Worm (Caenorhabditis elegans): ENCODE results near the gene R04B5.11.

The R04B5.11 gene

DNA sequence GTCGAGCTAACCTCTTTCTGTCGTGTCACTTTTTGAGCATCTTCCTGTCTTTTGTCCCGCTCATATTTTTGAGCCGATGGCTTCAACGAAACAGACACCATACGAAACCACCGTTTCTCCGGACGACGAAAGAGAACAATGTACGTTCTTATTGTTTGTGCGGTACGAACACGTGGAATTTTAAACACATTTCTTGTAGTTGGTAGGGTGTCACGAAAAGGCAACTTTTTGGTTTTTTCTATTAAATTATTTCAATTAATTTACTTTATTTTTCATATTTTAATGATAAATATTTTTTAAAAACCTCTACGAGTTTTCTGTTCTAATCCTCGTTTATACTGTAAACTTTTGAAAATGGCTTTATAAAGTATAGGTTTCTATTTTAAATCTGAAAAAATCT is at the start of gene R04B5.11:
TSS of gene R04B5.11 (minus strand) at position 101 of the 400 bp plus-strand sequence.
- TF ChIP-seq W03F9.2 (tag; optimal IDR thresholded peaks at IDR 0.05) (no peak), him-1 (tag; optimal IDR thresholded peaks at IDR 0.05) (no peak), dao-5 (tag; optimal IDR thresholded peaks at IDR 0.05) (no peak)

DNA sequence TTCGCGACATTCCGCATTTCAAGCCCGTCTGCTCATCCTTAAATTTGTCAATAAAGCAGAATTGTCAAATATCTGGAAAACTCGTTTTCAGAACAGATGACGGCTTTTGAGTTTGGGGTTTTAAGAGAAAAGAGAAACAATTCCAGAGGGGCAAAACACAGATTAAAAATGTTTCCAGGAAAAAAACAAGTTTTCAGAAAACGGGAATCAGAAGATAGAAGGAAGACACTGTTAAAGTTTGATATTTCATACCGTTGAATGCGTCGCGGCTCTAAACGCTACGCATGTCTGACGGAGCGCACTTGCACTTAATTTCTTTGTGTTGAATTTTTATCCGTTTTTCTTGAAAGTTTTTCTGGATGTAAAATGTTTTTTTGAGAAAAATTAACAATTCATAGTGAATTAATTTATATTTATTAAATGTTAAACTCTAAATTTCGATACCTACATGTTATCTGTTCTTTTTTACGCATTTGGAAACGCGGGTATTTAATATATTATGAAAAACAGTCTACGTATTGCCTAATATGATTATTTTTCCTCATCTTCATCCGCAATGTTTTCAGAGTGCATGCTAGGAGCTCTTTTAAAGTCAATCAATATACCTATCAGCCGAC is 43.1 kb upstream of the R04B5.11 start, which contains the start of the genes C08B6.18, wdr-20 and C08B6.8:
TSS of gene C08B6.18 (minus strand) at position 51 of the 617 bp plus-strand sequence.
TSS of gene wdr-20 (minus strand) at position 82 of the 617 bp plus-strand sequence.
TSS of gene C08B6.8 (plus strand) at position 567 of the 617 bp plus-strand sequence.
- TF ChIP-seq him-1 (tag; optimal IDR thresholded peaks at IDR 0.05), result no peak
- TF ChIP-seq dao-5 (tag; optimal IDR thresholded peaks at IDR 0.05), result no peak

DNA sequence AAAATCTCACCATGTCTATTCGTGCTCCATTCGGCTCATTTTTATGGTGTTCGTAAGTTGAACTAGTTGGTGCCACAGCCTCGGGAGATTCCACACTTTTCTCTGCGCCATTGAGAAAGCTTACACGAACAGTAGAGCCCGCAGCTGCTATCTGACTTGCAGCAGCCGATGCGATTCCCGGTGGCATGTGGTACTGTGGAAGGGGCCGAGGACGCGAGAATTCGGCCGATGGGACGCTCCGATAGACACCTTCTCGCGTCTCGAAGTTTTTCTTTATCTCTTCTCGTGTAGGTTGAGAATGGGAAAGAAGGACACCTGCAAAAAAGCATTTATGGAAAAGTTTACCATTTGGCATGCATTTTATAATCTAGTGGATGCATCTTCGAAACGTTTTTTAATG is 42.2 kb upstream of the R04B5.11 start:
- TF ChIP-seq dao-5 (tag; optimal IDR thresholded peaks at IDR 0.05) (no peak), W03F9.2 (tag; optimal IDR thresholded peaks at IDR 0.05) (no peak), him-1 (tag; optimal IDR thresholded peaks at IDR 0.05) (no peak)

DNA sequence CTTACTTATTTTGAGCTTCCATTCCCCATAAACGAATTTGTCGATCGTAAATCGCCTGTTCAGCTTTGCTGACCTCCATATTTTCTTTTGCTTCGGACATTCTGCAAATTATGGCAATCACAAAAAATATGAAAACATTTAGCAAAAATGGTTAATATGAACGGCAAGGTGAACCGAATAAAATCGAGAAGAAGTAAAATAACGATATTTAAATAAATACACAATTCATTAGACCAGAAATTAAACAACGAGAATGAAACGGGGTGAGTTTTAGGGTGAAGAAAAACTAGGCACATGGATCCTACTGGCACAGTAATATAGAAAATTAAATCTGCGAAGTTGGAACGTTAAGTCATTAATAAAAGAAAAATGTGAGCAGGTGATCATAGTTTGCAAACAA is 39.1 kb upstream of the R04B5.11 start, which contains the start of gene aos-1:
TSS of gene aos-1 (minus strand) at position 101 of the 400 bp plus-strand sequence.
- TF ChIP-seq W03F9.2 (tag; optimal IDR thresholded peaks at IDR 0.05) (no peak), dao-5 (tag; optimal IDR thresholded peaks at IDR 0.05) (no peak), him-1 (tag; optimal IDR thresholded peaks at IDR 0.05) (no peak)

DNA sequence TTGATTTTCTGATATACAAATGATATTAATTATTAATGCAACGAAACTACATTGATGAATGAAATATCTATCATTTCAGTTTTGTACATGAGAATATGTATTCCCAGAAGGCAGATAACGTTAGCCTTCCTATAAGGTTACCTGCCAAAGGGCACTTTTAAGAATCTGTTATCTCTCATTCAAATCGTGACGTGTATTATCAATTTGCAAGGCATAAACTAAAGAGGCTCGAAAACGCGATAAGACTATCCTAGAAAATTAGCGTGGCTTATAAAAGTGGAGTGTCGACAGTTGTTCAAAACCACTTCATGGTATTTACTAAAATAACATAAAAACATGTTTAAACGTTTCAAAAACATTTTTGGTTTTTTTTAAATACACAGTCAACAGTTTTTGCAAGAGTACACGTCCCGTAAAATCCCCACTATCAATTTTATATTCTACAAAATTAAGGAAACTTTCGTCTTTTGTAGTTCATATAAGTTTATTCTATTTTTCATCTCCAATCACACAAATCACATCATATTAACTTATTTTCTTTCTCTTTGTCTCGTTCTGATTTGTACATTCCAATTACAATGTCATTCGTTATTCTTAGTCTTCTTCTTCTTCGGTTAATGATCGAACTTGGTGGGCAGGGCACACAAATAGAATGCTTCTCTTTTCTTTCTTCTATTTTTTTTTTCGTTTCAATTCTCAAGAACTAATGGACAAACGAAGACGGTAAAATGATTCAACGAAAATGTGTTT is 33.9 kb upstream of the R04B5.11 start, which contains the start of gene C08B6.10:
TSS of gene C08B6.10 (plus strand) at position 700 of the 750 bp plus-strand sequence.
- no peak for TF ChIP-seq W03F9.2 (tag; optimal IDR thresholded peaks at IDR 0.05)
- no peak for TF ChIP-seq him-1 (tag; optimal IDR thresholded peaks at IDR 0.05)
- no peak for TF ChIP-seq dao-5 (tag; optimal IDR thresholded peaks at IDR 0.05)

DNA sequence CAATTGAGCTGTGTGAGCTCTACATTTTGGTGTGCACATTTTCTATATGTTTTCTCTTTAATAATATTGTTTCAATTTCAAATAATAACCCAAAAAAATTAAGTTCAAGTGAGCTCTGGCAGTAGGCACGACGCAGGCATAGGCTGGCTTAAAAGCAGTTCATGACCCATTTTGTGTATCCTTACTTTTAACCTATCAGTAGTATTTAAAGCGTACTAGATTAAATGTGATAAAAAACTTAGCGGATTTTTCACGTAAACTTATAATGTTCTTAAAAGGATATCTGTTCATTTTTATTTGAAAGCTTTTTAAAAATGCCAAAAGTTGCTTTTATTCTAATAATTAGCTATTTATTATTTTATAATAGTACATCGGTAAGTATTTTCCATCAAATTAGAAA is 32.3 kb upstream of the R04B5.11 start, which contains the start of gene C08B6.6:
TSS of gene C08B6.6 (plus strand) at position 301 of the 400 bp plus-strand sequence.
- TF ChIP-seq W03F9.2 (tag; optimal IDR thresholded peaks at IDR 0.05) (no peak), dao-5 (tag; optimal IDR thresholded peaks at IDR 0.05) (no peak), him-1 (tag; optimal IDR thresholded peaks at IDR 0.05) (no peak)

DNA sequence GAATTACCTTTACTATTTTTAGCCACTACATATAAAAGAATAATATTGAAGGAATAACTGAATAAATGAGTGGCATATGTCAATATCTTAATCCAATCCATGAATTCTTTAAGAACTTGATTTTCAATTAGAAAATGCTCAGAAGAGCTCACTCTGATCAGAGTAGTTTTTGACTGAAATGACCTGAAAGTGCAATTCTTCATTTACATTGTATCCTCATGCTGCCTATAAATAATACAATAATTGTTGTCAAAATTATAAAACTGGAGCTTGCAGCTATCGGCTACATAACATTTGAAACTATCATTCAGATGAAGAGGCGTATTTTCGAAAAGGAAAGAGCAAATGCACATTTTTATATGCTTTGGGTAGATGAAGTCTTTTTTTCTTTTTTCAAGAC is 31.6 kb upstream of the R04B5.11 start, which contains the start of gene srxa-19:
TSS of gene srxa-19 (minus strand) at position 101 of the 400 bp plus-strand sequence.
- TF ChIP-seq dao-5 (tag; optimal IDR thresholded peaks at IDR 0.05), result no peak
- no peak for TF ChIP-seq him-1 (tag; optimal IDR thresholded peaks at IDR 0.05)
- no peak for TF ChIP-seq W03F9.2 (tag; optimal IDR thresholded peaks at IDR 0.05)

DNA sequence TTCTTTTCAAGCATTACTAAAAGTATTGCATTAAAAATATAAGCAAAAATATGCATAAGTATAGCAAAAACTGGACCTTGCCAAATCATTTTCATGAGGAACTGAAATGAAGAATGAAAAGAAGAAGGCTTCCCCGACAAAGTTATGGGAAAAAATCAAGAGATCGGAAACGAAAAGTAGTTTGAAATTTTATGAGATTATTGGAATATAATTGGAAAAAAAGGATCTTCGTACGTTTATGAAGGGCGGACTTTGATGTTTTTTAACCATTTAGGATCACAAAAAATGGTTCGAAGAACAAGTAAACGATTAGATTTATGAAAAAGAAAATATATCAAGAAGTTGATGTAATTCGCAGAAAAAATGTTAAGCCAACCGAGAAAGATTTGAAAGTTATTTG is 29.8 kb upstream of the R04B5.11 start, which contains the start of gene srxa-18:
TSS of gene srxa-18 (minus strand) at position 100 of the 400 bp plus-strand sequence.
- TF ChIP-seq him-1 (tag; optimal IDR thresholded peaks at IDR 0.05) (no peak), dao-5 (tag; optimal IDR thresholded peaks at IDR 0.05) (no peak), W03F9.2 (tag; optimal IDR thresholded peaks at IDR 0.05) (no peak)

DNA sequence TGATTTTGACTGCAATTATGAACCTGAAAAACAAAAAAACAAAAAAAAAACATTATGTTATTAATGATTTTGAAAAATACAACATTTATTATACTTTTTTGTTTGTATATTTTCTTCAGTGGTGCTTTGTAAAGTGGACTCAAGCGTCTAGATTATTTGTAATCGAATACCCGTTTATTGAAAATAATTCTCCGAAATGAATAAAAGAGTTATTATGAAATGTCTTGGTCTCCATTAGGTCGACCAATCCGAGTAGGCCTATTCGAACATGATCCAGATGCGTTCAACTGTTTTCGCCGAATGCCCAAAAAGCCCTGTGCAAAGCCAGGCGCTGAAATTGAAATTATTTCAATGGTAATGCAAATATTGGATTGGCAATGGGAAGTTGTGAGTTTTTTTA is 26.4 kb upstream of the R04B5.11 start, which contains the start of gene C08B6.5:
TSS of gene C08B6.5 (plus strand) at position 301 of the 400 bp plus-strand sequence.
- TF ChIP-seq W03F9.2 (tag; optimal IDR thresholded peaks at IDR 0.05) (no peak), him-1 (tag; optimal IDR thresholded peaks at IDR 0.05) (no peak), dao-5 (tag; optimal IDR thresholded peaks at IDR 0.05) (no peak)

DNA sequence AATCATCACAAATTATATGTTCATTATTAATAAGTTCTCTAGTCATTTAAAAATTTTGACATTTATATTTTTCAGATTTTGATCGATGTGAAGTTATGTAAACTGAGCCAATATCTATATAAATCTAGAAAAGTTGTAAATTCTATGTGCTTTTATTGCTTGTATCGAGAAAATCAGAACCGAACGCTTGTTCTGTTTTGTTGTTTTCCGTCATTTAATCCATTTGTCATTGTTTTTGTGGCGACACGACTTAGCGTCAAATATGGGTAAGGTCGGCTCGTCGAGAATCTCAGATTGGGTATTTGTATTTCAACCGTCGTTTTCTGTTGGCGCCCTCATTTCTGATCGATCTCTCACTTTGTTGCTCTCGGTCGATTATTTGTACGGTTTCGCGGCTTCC is 23.3 kb upstream of the R04B5.11 start, which contains the start of gene cht-5:
TSS of gene cht-5 (plus strand) at position 301 of the 400 bp plus-strand sequence.
- no peak for TF ChIP-seq W03F9.2 (tag; optimal IDR thresholded peaks at IDR 0.05)
- TF ChIP-seq him-1 (tag; optimal IDR thresholded peaks at IDR 0.05), result no peak
- no peak for TF ChIP-seq dao-5 (tag; optimal IDR thresholded peaks at IDR 0.05)

DNA sequence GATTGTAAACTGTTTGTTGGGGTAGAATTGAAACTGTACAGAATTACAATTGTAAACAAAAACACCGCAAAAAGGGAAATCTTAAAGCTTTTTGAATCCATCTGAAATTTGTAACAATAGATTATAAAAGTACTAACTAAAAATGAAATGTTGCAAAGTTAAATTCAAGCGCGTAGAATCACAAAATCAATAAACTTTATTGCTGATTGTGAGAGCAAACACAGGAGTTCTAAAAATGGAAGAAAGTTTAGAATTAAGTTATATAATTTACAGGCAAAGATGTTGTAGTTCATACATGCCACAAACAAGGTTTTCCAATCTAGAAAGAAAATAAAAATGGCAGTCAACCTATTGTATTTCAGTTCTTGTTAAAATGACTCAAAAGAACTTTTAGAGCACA is 21.1 kb upstream of the R04B5.11 start, which contains the start of gene C08B6.3:
TSS of gene C08B6.3 (minus strand) at position 101 of the 400 bp plus-strand sequence.
- no peak for TF ChIP-seq him-1 (tag; optimal IDR thresholded peaks at IDR 0.05)
- TF ChIP-seq W03F9.2 (tag; optimal IDR thresholded peaks at IDR 0.05), result no peak
- no peak for TF ChIP-seq dao-5 (tag; optimal IDR thresholded peaks at IDR 0.05)

DNA sequence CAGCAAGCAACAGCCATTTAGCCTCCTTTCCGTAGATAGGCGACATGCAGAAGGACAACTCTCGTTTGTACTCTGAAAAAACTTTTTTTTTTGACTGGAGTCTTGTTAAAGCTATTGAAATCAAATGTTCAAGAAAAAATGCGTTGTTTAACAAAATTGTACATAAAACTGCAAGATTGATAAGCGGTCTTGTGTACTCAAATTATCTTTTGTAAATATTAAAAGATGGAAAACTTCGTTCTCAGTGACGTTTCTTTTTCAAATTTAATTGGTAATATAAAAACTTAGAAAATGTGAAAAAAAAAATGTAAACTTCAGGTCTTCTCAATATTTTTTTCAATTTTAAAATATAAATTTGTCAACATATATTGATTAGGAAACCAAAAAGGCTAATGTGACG is 20.1 kb upstream of the R04B5.11 start:
- no peak for TF ChIP-seq dao-5 (tag; optimal IDR thresholded peaks at IDR 0.05)
- no peak for TF ChIP-seq W03F9.2 (tag; optimal IDR thresholded peaks at IDR 0.05)
- no peak for TF ChIP-seq him-1 (tag; optimal IDR thresholded peaks at IDR 0.05)

DNA sequence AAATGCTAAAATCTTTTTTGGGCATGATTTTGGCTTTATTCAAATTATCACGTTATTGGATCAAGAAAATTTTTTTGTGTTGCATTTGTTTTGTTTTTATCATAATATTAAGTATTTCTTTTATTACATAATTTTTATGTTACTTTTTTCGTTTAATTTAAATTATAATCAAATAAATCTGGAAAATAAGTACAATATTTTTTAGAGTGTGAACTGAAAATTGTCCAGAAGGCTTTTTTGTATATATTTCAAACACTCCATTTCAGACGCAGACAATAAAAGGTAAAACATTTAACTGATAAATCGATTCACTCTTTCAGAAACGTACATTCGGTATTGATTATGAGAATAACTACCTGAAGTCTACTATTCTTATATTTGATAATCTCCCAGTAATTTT is 16.3 kb upstream of the R04B5.11 start, which contains the start of gene C08B6.11:
TSS of gene C08B6.11 (plus strand) at position 301 of the 400 bp plus-strand sequence.
- TF ChIP-seq him-1 (tag; optimal IDR thresholded peaks at IDR 0.05), result no peak
- no peak for TF ChIP-seq W03F9.2 (tag; optimal IDR thresholded peaks at IDR 0.05)
- no peak for TF ChIP-seq dao-5 (tag; optimal IDR thresholded peaks at IDR 0.05)

All from whole organism, L4/young adult.